Worm (Caenorhabditis elegans) whole organism, L2 larva: ENCODE measurements around the gene ntc-1.

Source experiments
- C34F6.9 ChIP-seq: fragments of 150-350 bp; optimal IDR thresholded peaks from 2 replicates; lab custom pipeline; 2014; ENCODE audit warnings: missing biosample characterization, missing genetic modification characterization
- blmp-1 ChIP-seq: sonication (generic microtip); optimal IDR thresholded peaks from 2 replicates; lab custom pipeline; 2017; ENCODE audit warnings: missing genetic modification characterization, mild to moderate bottlenecking, missing compliant biosample characterization, antibody characterized with exemption, moderate library complexity; ENCODE audit not compliant: insufficient read depth
- egl-27 ChIP-seq: sonication (generic microtip); optimal IDR thresholded peaks from 3 replicates; lab custom pipeline; 2017; ENCODE audit warnings: missing biosample characterization, missing genetic modification reagents, missing genetic modification characterization
- lsy-2 ChIP-seq, 2 experiments: fragments of 150-350 bp in 1 of 2; sonication (generic microtip) in 1 of 2; optimal IDR thresholded peaks; 2 replicates each; lab custom pipeline; 2014 to 2017; ENCODE audit warnings: missing biosample characterization in 2 of 2, missing genetic modification characterization in 2 of 2
- unc-62 ChIP-seq: fragments of 150-350 bp; optimal IDR thresholded peaks from 2 replicates; lab custom pipeline; 2014; ENCODE audit warnings: missing biosample characterization, missing genetic modification reagents, missing genetic modification characterization

- no peak for TF ChIP-seq C34F6.9 (tag; lab: Kevin White, UChicago)
- no peak for TF ChIP-seq unc-62 (GFP tag; lab: Kevin White, UChicago)
- TF ChIP-seq blmp-1: no peak
- TF ChIP-seq egl-27 (tag; lab: Kevin White, UChicago): no peak
- no peak for TF ChIP-seq lsy-2 (tag; optimal IDR thresholded peaks at IDR 0.05; lab: Kevin White, UChicago)
These were observed 3.7 kb downstream of the ntc-1 start for ce11 chrX:4869627-4870026.
